Fruit fly (Drosophila melanogaster): Measurements from ENCODE around the gene CG16865.

CG16865 gene

DNA sequence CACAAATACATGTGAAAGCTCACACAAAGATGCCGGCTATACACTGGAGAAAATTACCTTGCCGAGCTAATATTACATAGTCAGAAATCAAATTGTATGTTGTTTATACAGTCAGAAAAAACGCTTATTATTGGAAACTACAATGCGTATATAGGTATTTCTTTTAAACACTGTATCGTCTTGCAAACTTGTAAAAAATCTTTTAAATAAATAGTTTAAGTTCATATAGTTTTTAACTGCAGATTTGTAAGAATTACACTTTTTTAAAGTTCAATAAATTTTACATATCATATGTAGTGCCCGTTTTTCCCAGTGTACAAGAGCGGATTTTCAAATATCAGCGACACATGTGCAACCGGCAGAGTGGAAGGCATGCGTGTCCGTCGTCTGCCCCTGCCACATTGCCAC lies 28.4 kb downstream of the CG16865 start:
- no peak for TF ChIP-seq Crg-1 (GFP tag; optimal IDR thresholded peaks at IDR 0.05)
- TF ChIP-seq CG7045 (GFP tag; optimal IDR thresholded peaks at IDR 0.05) = peak; percentile 31
- TF ChIP-seq CG33017 (tag; optimal IDR thresholded peaks at IDR 0.05) = peak; percentile 29
- TF ChIP-seq CG14711 (tag; optimal IDR thresholded peaks at IDR 0.05) = peak; percentile 40
- TF ChIP-seq toe (GFP tag; optimal IDR thresholded peaks at IDR 0.05) = peak; percentile 8
- peak; percentile 68 for TF ChIP-seq bab1 (GFP tag; optimal IDR thresholded peaks at IDR 0.05)
- peak; percentile 37 for TF ChIP-seq CG11617 (GFP tag; optimal IDR thresholded peaks at IDR 0.05)
- peak; percentile 2 for TF ChIP-seq Hr96 (GFP tag; optimal IDR thresholded peaks at IDR 0.05)
- TF ChIP-seq kay (GFP tag; ENCODE audit: borderline replicate concordance) = peak; percentile 81
- peak; percentile 31 for TF ChIP-seq CG7101 (tag; optimal IDR thresholded peaks at IDR 0.05)
- no peak for TF ChIP-seq tj (GFP tag; optimal IDR thresholded peaks at IDR 0.05)
- no peak for TF ChIP-seq CG12768 (GFP tag; optimal IDR thresholded peaks at IDR 0.05)
- TF ChIP-seq CG5204 (GFP tag; optimal IDR thresholded peaks at IDR 0.05) = peak; percentile 38
- TF ChIP-seq CG1620 (GFP tag; optimal IDR thresholded peaks at IDR 0.05) = peak; percentile 22
- TF ChIP-seq cic (GFP tag; optimal IDR thresholded peaks at IDR 0.05) = no peak
- TF ChIP-seq Clk (GFP tag; optimal IDR thresholded peaks at IDR 0.05) = no peak
- TF ChIP-seq cnc (optimal IDR thresholded peaks at IDR 0.05) = no peak
- no peak for TF ChIP-seq pad (GFP tag; optimal IDR thresholded peaks at IDR 0.05)
- no peak for TF ChIP-seq Mnt (GFP tag; optimal IDR thresholded peaks at IDR 0.05)
- TF ChIP-seq ovo (GFP tag; optimal IDR thresholded peaks at IDR 0.05) = no peak

DNA sequence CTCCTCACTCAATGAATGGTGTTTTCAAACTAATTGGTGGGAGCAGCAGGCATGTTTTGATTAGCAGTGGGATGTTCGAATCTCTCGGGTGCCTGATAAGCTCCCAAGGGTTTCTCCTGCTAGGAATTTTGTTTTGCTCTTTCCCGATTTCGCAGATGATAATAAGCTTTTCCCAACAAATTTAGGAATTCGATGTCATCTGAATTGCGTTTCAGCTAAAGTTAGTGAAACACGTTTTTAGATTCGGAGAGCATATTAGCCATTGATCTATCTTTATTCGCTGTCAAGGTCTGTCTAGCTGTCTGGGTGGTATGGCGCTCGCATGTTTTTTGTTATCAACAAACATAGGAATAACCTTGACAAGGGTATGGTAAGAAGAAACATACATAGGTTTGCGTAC lies 30.2 kb downstream of the CG16865 start, which contains the start of gene CG33307:
Gene CG33307 (minus strand): TSS at position 13 of the 400 bp plus-strand sequence.
- TF ChIP-seq cic (GFP tag; optimal IDR thresholded peaks at IDR 0.05) (no peak), CG14711 (tag; optimal IDR thresholded peaks at IDR 0.05) (no peak), toe (GFP tag; optimal IDR thresholded peaks at IDR 0.05) (no peak), Crg-1 (GFP tag; optimal IDR thresholded peaks at IDR 0.05) (no peak), tj (GFP tag; optimal IDR thresholded peaks at IDR 0.05) (no peak), CG7045 (GFP tag; optimal IDR thresholded peaks at IDR 0.05) (no peak), CG11617 (GFP tag; optimal IDR thresholded peaks at IDR 0.05) (no peak), Hr96 (GFP tag; optimal IDR thresholded peaks at IDR 0.05) (no peak), pad (GFP tag; optimal IDR thresholded peaks at IDR 0.05) (no peak), CG33017 (tag; optimal IDR thresholded peaks at IDR 0.05) (no peak), ovo (GFP tag; optimal IDR thresholded peaks at IDR 0.05) (no peak), CG5204 (GFP tag; optimal IDR thresholded peaks at IDR 0.05) (no peak), cnc (optimal IDR thresholded peaks at IDR 0.05) (no peak), CG1620 (GFP tag; optimal IDR thresholded peaks at IDR 0.05) (no peak), kay (GFP tag; ENCODE audit: borderline replicate concordance) (no peak), Mnt (GFP tag; optimal IDR thresholded peaks at IDR 0.05) (no peak), Clk (GFP tag; optimal IDR thresholded peaks at IDR 0.05) (no peak)

- TF ChIP-seq CG7101 (tag; optimal IDR thresholded peaks at IDR 0.05) = no peak
These were observed 30.8 kb downstream of the CG16865 start for dm6 chr2L:13842078-13842477.

DNA sequence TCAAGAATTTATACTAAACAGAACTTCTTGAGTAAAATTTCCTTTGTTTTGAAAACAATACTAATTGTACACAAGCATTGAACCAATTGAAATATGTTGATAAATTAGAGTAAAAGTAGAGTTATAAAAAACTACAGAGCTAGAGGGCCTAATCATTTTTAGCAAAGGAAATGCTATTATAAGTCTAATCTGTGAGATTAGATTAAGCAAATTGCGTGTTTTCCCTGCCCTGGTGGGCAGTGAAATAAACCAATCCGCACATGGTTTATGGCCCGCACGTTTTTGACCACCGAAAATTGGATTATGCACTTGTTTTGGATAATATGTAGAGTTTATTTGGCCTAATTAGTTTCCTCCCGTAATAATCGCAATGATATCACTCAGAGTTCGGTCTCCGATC lies 31.2 kb downstream of the CG16865 start:
- no peak for TF ChIP-seq CG11617 (GFP tag; optimal IDR thresholded peaks at IDR 0.05)
- TF ChIP-seq tj (GFP tag; optimal IDR thresholded peaks at IDR 0.05) = no peak
- TF ChIP-seq Mnt (GFP tag; optimal IDR thresholded peaks at IDR 0.05) = no peak
- no peak for TF ChIP-seq Hr96 (GFP tag; optimal IDR thresholded peaks at IDR 0.05)
- no peak for TF ChIP-seq CG33017 (tag; optimal IDR thresholded peaks at IDR 0.05)
- TF ChIP-seq Crg-1 (GFP tag; optimal IDR thresholded peaks at IDR 0.05) = no peak
- no peak for TF ChIP-seq CG7045 (GFP tag; optimal IDR thresholded peaks at IDR 0.05)
- no peak for TF ChIP-seq ovo (GFP tag; optimal IDR thresholded peaks at IDR 0.05)
- no peak for TF ChIP-seq toe (GFP tag; optimal IDR thresholded peaks at IDR 0.05)
- TF ChIP-seq CG12768 (GFP tag; optimal IDR thresholded peaks at IDR 0.05) = no peak
- TF ChIP-seq CG14711 (tag; optimal IDR thresholded peaks at IDR 0.05) = no peak
- TF ChIP-seq CG5204 (GFP tag; optimal IDR thresholded peaks at IDR 0.05) = no peak
- TF ChIP-seq Clk (GFP tag; optimal IDR thresholded peaks at IDR 0.05) = no peak
- TF ChIP-seq cic (GFP tag; optimal IDR thresholded peaks at IDR 0.05) = no peak
- TF ChIP-seq CG1620 (GFP tag; optimal IDR thresholded peaks at IDR 0.05) = no peak
- TF ChIP-seq bab1 (GFP tag; optimal IDR thresholded peaks at IDR 0.05) = no peak
- TF ChIP-seq kay (GFP tag; ENCODE audit: borderline replicate concordance) = no peak

DNA sequence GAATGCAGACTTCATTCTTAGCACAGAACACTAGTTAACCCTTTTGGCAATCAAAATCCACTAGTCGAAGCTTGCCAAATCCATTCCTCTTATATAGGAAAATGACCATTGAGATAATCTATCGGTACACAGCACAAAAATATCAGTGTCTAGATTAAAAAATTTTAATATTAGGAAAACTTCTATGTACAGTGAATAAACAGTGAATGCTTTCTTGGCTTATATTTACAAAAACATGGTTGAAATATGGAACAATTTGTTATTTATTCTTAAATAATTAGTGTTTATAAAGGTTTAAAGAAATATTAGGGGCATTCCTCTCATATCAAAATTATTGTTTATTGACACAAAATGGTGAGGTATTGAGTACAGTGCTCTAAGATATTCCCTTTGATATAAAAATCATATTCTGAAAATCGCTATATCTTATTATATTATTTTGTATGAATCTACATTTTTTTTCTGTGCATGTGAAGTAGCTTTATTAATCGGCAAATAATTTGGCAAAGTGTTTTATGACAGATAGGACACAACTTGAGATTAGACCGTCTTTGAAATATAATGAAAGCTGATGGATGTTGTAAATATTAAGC lies 32.5 kb downstream of the CG16865 start, which contains the start of gene CG33306:
Gene CG33306 (minus strand): TSS at position 51 of the 593 bp plus-strand sequence.
- TF ChIP-seq CG5204 (GFP tag; optimal IDR thresholded peaks at IDR 0.05) (no peak), Mnt (GFP tag; optimal IDR thresholded peaks at IDR 0.05) (no peak), toe (GFP tag; optimal IDR thresholded peaks at IDR 0.05) (no peak), CG12768 (GFP tag; optimal IDR thresholded peaks at IDR 0.05) (no peak), Clk (GFP tag; optimal IDR thresholded peaks at IDR 0.05) (no peak), bab1 (GFP tag; optimal IDR thresholded peaks at IDR 0.05) (no peak), cic (GFP tag; optimal IDR thresholded peaks at IDR 0.05) (no peak), ovo (GFP tag; optimal IDR thresholded peaks at IDR 0.05) (no peak), CG7045 (GFP tag; optimal IDR thresholded peaks at IDR 0.05) (peak; percentile 5), kay (GFP tag; ENCODE audit: borderline replicate concordance) (no peak), tj (GFP tag; optimal IDR thresholded peaks at IDR 0.05) (no peak), pad (GFP tag; optimal IDR thresholded peaks at IDR 0.05) (no peak), CG7101 (tag; optimal IDR thresholded peaks at IDR 0.05) (peak; percentile 44), CG14711 (tag; optimal IDR thresholded peaks at IDR 0.05) (peak; percentile 22), cnc (optimal IDR thresholded peaks at IDR 0.05) (no peak), CG33017 (tag; optimal IDR thresholded peaks at IDR 0.05) (peak; percentile 54), CG11617 (GFP tag; optimal IDR thresholded peaks at IDR 0.05) (peak; percentile 43), CG1620 (GFP tag; optimal IDR thresholded peaks at IDR 0.05) (no peak), Hr96 (GFP tag; optimal IDR thresholded peaks at IDR 0.05) (no peak)

- peak; percentile 1 for TF ChIP-seq CG12768 (GFP tag; optimal IDR thresholded peaks at IDR 0.05)
- no peak for TF ChIP-seq ovo (GFP tag; optimal IDR thresholded peaks at IDR 0.05)
- no peak for TF ChIP-seq CG11617 (GFP tag; optimal IDR thresholded peaks at IDR 0.05)
- peak; percentile 23 for TF ChIP-seq Mnt (GFP tag; optimal IDR thresholded peaks at IDR 0.05)
- TF ChIP-seq CG14711 (tag; optimal IDR thresholded peaks at IDR 0.05) = no peak
- TF ChIP-seq CG7101 (tag; optimal IDR thresholded peaks at IDR 0.05) = no peak
- TF ChIP-seq CG5204 (GFP tag; optimal IDR thresholded peaks at IDR 0.05) = no peak
- no peak for TF ChIP-seq CG1620 (GFP tag; optimal IDR thresholded peaks at IDR 0.05)
- TF ChIP-seq Clk (GFP tag; optimal IDR thresholded peaks at IDR 0.05) = no peak
- no peak for TF ChIP-seq toe (GFP tag; optimal IDR thresholded peaks at IDR 0.05)
- no peak for TF ChIP-seq tj (GFP tag; optimal IDR thresholded peaks at IDR 0.05)
- TF ChIP-seq cic (GFP tag; optimal IDR thresholded peaks at IDR 0.05) = no peak
- no peak for TF ChIP-seq Crg-1 (GFP tag; optimal IDR thresholded peaks at IDR 0.05)
- no peak for TF ChIP-seq Hr96 (GFP tag; optimal IDR thresholded peaks at IDR 0.05)
- TF ChIP-seq kay (GFP tag; ENCODE audit: borderline replicate concordance) = peak; percentile 75
These were observed 33.9 kb downstream of the CG16865 start, which contains the start of gene CG8997 for dm6 chr2L:13845178-13845577. CG8997 (minus strand) TSS chr2L:13845325.
